Fruit fly (Drosophila melanogaster) whole organism, wandering third instar larva: Measurements from ENCODE around the gene CRAT.
A peak's percentile ranks its signal among the peaks of the same experiment; 100 is the strongest.

Experiments used
- Abd-B ChIP-seq: fragments of >200 bp; optimal IDR thresholded peaks from 2 replicates; lab custom pipeline; 2017; ENCODE audit warnings: missing biosample characterization, missing genetic modification characterization
- CG32264 ChIP-seq: fragments of 200-800 bp; sonication (Bioruptor generic); optimal IDR thresholded peaks from 2 replicates; lab custom pipeline; 2016; ENCODE audit warnings: missing biosample characterization, missing genetic modification characterization
- CG9705 ChIP-seq: fragments of 200-800 bp; sonication (Bioruptor generic); optimal IDR thresholded peaks from 2 replicates; lab custom pipeline; 2018; ENCODE audit warnings: missing biosample characterization, mild to moderate bottlenecking, missing genetic modification characterization
- CrebA ChIP-seq: fragments of 200-800 bp; sonication (Bioruptor generic); optimal IDR thresholded peaks from 2 replicates; lab custom pipeline; 2016; ENCODE audit warnings: missing biosample characterization, mild to moderate bottlenecking, missing genetic modification characterization, borderline replicate concordance
- Dfd ChIP-seq: fragments of >200 bp; optimal IDR thresholded peaks from 2 replicates; lab custom pipeline; 2017; ENCODE audit warnings: missing biosample characterization, missing genetic modification characterization
- Dif ChIP-seq: fragments of 200-275, 200-300 bp; sonication (Bioruptor generic); optimal IDR thresholded peaks from 2 replicates; lab custom pipeline; 2018; ENCODE audit warnings: missing biosample characterization, missing genetic modification characterization; ENCODE audit not compliant: partially characterized antibody
- GATAd ChIP-seq: sonication (Bioruptor generic); optimal IDR thresholded peaks from 2 replicates; lab custom pipeline; 2016; ENCODE audit warnings: missing biosample characterization, missing genetic modification characterization
- HLH106 ChIP-seq: fragments of 200-800 bp; optimal IDR thresholded peaks from 3 replicates; lab custom pipeline; 2019; ENCODE audit warnings: missing biosample characterization, mild to moderate bottlenecking, missing genetic modification characterization, moderate library complexity
- Hnf4 ChIP-seq: fragments of 200-800 bp; sonication (Bioruptor generic); optimal IDR thresholded peaks from 2 replicates; lab custom pipeline; 2016; ENCODE audit warnings: missing biosample characterization, mild to moderate bottlenecking, missing genetic modification characterization
- Hr78 ChIP-seq: fragments of >200 bp; optimal IDR thresholded peaks from 2 replicates; lab custom pipeline; 2017; ENCODE audit warnings: missing biosample characterization, missing genetic modification characterization
- Hr83 ChIP-seq: fragments of 200-300 bp; sonication (Bioruptor generic); optimal IDR thresholded peaks from 2 replicates; lab custom pipeline; 2016; ENCODE audit warnings: missing biosample characterization, mild to moderate bottlenecking, missing genetic modification characterization, moderate library complexity; ENCODE audit not compliant: poor library complexity, severe bottlenecking
- Jra ChIP-seq: sonication (Bioruptor generic); optimal IDR thresholded peaks from 2 replicates; lab custom pipeline; 2016; ENCODE audit warnings: missing biosample characterization, missing genetic modification characterization
- Mio ChIP-seq: sonication (Bioruptor generic); optimal IDR thresholded peaks from 2 replicates; lab custom pipeline; 2016; ENCODE audit warnings: missing biosample characterization, missing genetic modification characterization
- Myc ChIP-seq: fragments of >200 bp; optimal IDR thresholded peaks from 2 replicates; lab custom pipeline; 2017
- N ChIP-seq: fragments of >200 bp; optimal IDR thresholded peaks from 2 replicates; lab custom pipeline; 2018; ENCODE audit warnings: missing biosample characterization, missing external identifiers, missing genetic modification characterization
- OdsH ChIP-seq: fragments of 200-800 bp; sonication (Bioruptor generic); optimal IDR thresholded peaks from 2 replicates; lab custom pipeline; 2016; ENCODE audit warnings: missing biosample characterization, mild to moderate bottlenecking, missing genetic modification characterization
- Rel ChIP-seq, 2 experiments: fragments of 200-800 bp; sonication (Bioruptor generic) in 1 of 2; optimal IDR thresholded peaks; 2 replicates in 1 of 2; 3 replicates in 1 of 2; lab custom pipeline; 2016 to 2019; ENCODE audit warnings: mild to moderate bottlenecking in 2 of 2, missing biosample characterization in 2 of 2, missing genetic modification characterization in 2 of 2, moderate library complexity in 1 of 2
- Sp1 ChIP-seq: fragments of 200-800 bp; sonication (Bioruptor generic); optimal IDR thresholded peaks from 3 replicates; lab custom pipeline; 2019; ENCODE audit warnings: missing biosample characterization, mild to moderate bottlenecking, missing genetic modification characterization, moderate library complexity
- Vsx2 ChIP-seq: fragments of 200-300, 225-300 bp; sonication (Bioruptor generic); optimal IDR thresholded peaks from 2 replicates; lab custom pipeline; 2018; ENCODE audit warnings: missing biosample characterization, missing genetic modification characterization; ENCODE audit not compliant: partially characterized antibody
- br ChIP-seq: fragments of 200-800 bp; sonication (Bioruptor generic); optimal IDR thresholded peaks from 2 replicates; lab custom pipeline; 2016; ENCODE audit warnings: missing biosample characterization, missing genetic modification characterization
- brk ChIP-seq: fragments of 200-800 bp; sonication (Bioruptor generic); optimal IDR thresholded peaks from 2 replicates; lab custom pipeline; 2016; ENCODE audit warnings: missing biosample characterization, mild to moderate bottlenecking, missing genetic modification characterization
- dl ChIP-seq, 2 experiments: fragments of 175-275, 200-275 bp in 1 of 2; fragments of 200-275 bp in 1 of 2; sonication (Bioruptor generic); optimal IDR thresholded peaks; lab custom pipeline; 2018; ENCODE audit warnings: mild to moderate bottlenecking in 2 of 2, missing biosample characterization in 2 of 2, missing genetic modification characterization in 2 of 2, moderate library complexity in 2 of 2; ENCODE audit not compliant: partially characterized antibody in 2 of 2, insufficient read depth in 1 of 2
- dmrt93B ChIP-seq: fragments of 200-800 bp; sonication (Bioruptor generic); optimal IDR thresholded peaks from 2 replicates; lab custom pipeline; 2018; ENCODE audit warnings: missing biosample characterization, mild to moderate bottlenecking, missing genetic modification characterization
- dsf ChIP-seq: sonication (Bioruptor generic); optimal IDR thresholded peaks from 2 replicates; lab custom pipeline; 2016; ENCODE audit warnings: missing biosample characterization, missing genetic modification characterization, borderline replicate concordance
- ey ChIP-seq: fragments of 200-800 bp; sonication (Bioruptor generic); optimal IDR thresholded peaks from 2 replicates; lab custom pipeline; 2016; ENCODE audit warnings: missing biosample characterization, missing genetic modification characterization
- foxo ChIP-seq, 2 experiments: fragments of 200-800 bp; sonication (Bioruptor generic); optimal IDR thresholded peaks; 2 replicates in 1 of 2; 3 replicates in 1 of 2; lab custom pipeline; 2016 to 2017; ENCODE audit warnings: missing biosample characterization in 2 of 2, missing genetic modification characterization in 2 of 2
- fru ChIP-seq: fragments of 200-800 bp; sonication (Bioruptor generic); optimal IDR thresholded peaks from 3 replicates; lab custom pipeline; 2016; ENCODE audit warnings: missing biosample characterization, mild to moderate bottlenecking, missing genetic modification characterization
- h ChIP-seq: fragments of 200-800 bp; sonication (Bioruptor generic); optimal IDR thresholded peaks from 3 replicates; lab custom pipeline; 2016; ENCODE audit warnings: missing biosample characterization, mild to moderate bottlenecking, missing genetic modification characterization
- jim ChIP-seq: fragments of 175-275, 200-325 bp; sonication (Bioruptor generic); optimal IDR thresholded peaks from 2 replicates; lab custom pipeline; 2016; ENCODE audit warnings: missing biosample characterization, mild to moderate bottlenecking, missing genetic modification characterization
- lola ChIP-seq: fragments of >200 bp; optimal IDR thresholded peaks from 2 replicates; lab custom pipeline; 2017; ENCODE audit warnings: missing biosample characterization, missing genetic modification characterization
- pan ChIP-seq: fragments of >200 bp; optimal IDR thresholded peaks from 2 replicates; lab custom pipeline; 2017
- psq ChIP-seq: fragments of 200-800 bp; sonication (Bioruptor generic); optimal IDR thresholded peaks from 3 replicates; lab custom pipeline; 2017; ENCODE audit warnings: missing biosample characterization, mild to moderate bottlenecking, missing genetic modification characterization, moderate library complexity
- rgr ChIP-seq: fragments of 200-800 bp; sonication (Bioruptor generic); optimal IDR thresholded peaks from 3 replicates; lab custom pipeline; 2016; ENCODE audit warnings: missing biosample characterization, mild to moderate bottlenecking, missing genetic modification characterization
- sage ChIP-seq: fragments of 200-800 bp; sonication (Bioruptor generic); optimal IDR thresholded peaks from 2 replicates; lab custom pipeline; 2016; ENCODE audit warnings: missing biosample characterization, mild to moderate bottlenecking, missing genetic modification characterization
- sv ChIP-seq: fragments of 200-800 bp; sonication (Bioruptor generic); optimal IDR thresholded peaks from 3 replicates; lab custom pipeline; 2016; ENCODE audit warnings: missing biosample characterization, missing genetic modification characterization
- tai ChIP-seq: sonication (Bioruptor generic); optimal IDR thresholded peaks from 2 replicates; lab custom pipeline; 2016; ENCODE audit warnings: missing biosample characterization, missing genetic modification characterization
- woc ChIP-seq: sonication (Bioruptor generic); optimal IDR thresholded peaks from 2 replicates; lab custom pipeline; 2016; ENCODE audit warnings: missing biosample characterization, mild to moderate bottlenecking, missing genetic modification characterization

The CRAT gene

DNA sequence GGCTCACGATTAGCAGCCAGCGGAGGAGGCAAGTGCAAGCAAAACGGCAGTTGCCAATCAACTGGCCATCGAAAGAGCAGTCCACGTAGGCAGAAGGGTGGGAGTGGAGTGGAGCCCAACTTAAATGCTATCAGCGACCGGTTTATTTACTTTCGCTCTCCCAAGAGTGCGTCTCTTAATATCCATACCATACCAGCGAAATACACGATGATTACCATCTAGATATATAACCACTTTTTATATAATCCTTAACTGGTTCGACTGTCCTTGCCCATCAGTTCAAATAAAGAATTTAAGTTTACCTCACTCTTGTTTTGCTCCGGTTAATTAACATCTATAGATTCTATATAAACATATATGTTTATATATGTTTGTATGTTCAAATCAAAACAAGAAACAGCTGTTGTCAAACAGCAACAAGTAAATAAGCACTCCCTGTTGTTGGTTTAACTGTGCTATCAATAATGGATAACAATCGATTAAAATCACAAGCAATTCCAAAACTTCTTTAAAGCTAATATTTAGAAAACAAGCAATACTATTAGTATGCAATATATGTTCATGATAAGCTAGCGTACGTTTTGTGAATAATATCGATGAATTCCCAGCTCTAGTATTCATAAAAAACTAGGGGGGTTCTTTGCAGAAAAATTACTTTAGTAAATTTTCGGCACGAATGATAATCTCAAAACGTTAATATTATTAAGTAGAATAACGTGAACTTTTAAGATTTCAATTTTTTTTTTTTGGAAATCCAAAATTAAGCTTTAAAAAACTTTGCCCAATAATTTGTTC is 2.1 kb downstream of the CRAT start:
- TF ChIP-seq rgr: peak; percentile 39
- TF ChIP-seq CG32264 (GFP tag; lab: Kevin White, UChicago): no peak
- peak; percentile 58 for TF ChIP-seq h (GFP tag; lab: Kevin White, UChicago)
- TF ChIP-seq fru (GFP tag; lab: Kevin White, UChicago): peak; percentile 41
- no peak for TF ChIP-seq Rel (GFP tag; optimal IDR thresholded peaks at IDR 0.05; lab: Kevin White, UChicago)
- TF ChIP-seq Rel (tag; optimal IDR thresholded peaks at IDR 0.05; lab: Kevin White, UChicago): peak; percentile 3
- no peak for TF ChIP-seq jim (GFP tag; lab: Kevin White, UChicago)
- peak; percentile 37 for TF ChIP-seq ey (GFP tag; lab: Kevin White, UChicago)
- peak; percentile 51 for TF ChIP-seq HLH106
- TF ChIP-seq CrebA: no peak
- peak; percentile 33 for TF ChIP-seq Hnf4 (GFP tag; lab: Kevin White, UChicago)
- peak; percentile 54 for TF ChIP-seq woc (GFP tag; lab: Kevin White, UChicago)
- TF ChIP-seq CG9705 (GFP tag; lab: Kevin White, UChicago): peak; percentile 16
- no peak for TF ChIP-seq dmrt93B (GFP tag; lab: Kevin White, UChicago)
- TF ChIP-seq Dfd (GFP tag; lab: Kevin White, UChicago): no peak
- no peak for TF ChIP-seq br (GFP tag; lab: Kevin White, UChicago)
- peak; percentile 33 for TF ChIP-seq sv (GFP tag; lab: Kevin White, UChicago)
- TF ChIP-seq OdsH: peak; percentile 49
- peak; percentile 34 for TF ChIP-seq Sp1 (GFP tag; lab: Kevin White, UChicago)
- TF ChIP-seq psq (GFP tag; lab: Kevin White, UChicago): peak; percentile 26
- TF ChIP-seq foxo (GFP tag; optimal IDR thresholded peaks at IDR 0.05; lab: Kevin White, UChicago): peak in 1 of 2 experiments; percentile 29
- no peak for TF ChIP-seq pan (lab: Kevin White, UChicago)
- TF ChIP-seq dsf (GFP tag; lab: Kevin White, UChicago): peak; percentile 36
- peak; percentile 62 for TF ChIP-seq Jra (GFP tag; lab: Kevin White, UChicago)
- TF ChIP-seq brk: no peak
- no peak for TF ChIP-seq Abd-B
- TF ChIP-seq Hr83 (GFP tag; lab: Kevin White, UChicago): peak; percentile 26
- no peak for TF ChIP-seq GATAd
- TF ChIP-seq, all 38 proteins: peak for 17

DNA sequence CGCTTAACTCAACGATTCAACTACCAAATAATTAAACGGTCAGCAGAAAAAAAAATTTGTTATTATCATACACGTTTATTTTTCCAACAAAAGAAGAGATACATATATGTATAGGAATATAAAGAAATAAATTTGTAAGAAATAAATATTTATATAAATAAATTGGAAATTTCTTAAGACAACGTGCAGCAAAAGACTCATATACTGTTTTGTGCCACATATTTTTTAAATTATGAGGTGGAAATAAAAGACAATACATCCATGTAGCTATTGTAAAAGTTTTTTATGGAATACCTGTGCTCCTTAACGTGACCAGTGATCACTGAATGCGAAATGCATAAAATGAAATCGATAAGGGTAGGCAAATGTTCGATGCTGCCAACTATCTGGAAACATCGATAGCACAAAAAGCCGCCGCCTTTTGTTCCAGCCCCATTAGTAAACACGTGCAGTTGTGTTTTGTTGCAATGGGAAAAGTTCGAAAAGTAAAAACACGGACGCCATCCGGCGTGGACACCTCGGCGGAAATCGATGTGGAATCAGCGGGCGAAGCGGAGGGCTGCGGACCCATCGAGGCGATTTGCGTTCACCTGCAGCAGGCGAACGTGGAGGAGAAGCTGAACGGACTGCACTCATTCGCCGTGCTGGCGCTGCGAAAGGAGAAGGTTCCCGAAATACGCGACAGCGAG is 7.2 kb downstream of the CRAT start, which contains the start of gene CG10286:
Gene CG10286, plus strand, starts transcription at position 416 of the 689 bp plus-strand sequence.
- TF ChIP-seq h (GFP tag; lab: Kevin White, UChicago) (no peak), psq (GFP tag; lab: Kevin White, UChicago) (peak; percentile 11), Hr83 (GFP tag; lab: Kevin White, UChicago) (peak; percentile 57), OdsH (no peak), Hr78 (GFP tag; lab: Kevin White, UChicago) (no peak), pan (lab: Kevin White, UChicago) (no peak), Dif (no peak), Jra (GFP tag; lab: Kevin White, UChicago) (no peak), br (GFP tag; lab: Kevin White, UChicago) (no peak), foxo (GFP tag; optimal IDR thresholded peaks at IDR 0.05; lab: Kevin White, UChicago) (no peak), dmrt93B (GFP tag; lab: Kevin White, UChicago) (no peak), Vsx2 (no peak), CG9705 (GFP tag; lab: Kevin White, UChicago) (no peak), GATAd (no peak), tai (GFP tag; lab: Kevin White, UChicago) (no peak), CrebA (no peak), Dfd (GFP tag; lab: Kevin White, UChicago) (no peak), N (GFP tag; lab: Kevin White, UChicago) (no peak), rgr (peak; percentile 25), CG32264 (GFP tag; lab: Kevin White, UChicago) (no peak), Abd-B (no peak), lola (no peak), brk (no peak), sv (GFP tag; lab: Kevin White, UChicago) (no peak), dsf (GFP tag; lab: Kevin White, UChicago) (no peak), dl (GFP tag; optimal IDR thresholded peaks at IDR 0.05; lab: Kevin White, UChicago; ENCODE audit: insufficient read depth in 1 of 2, partially characterized antibody in 2 of 2) (no peak), Mio (no peak), fru (GFP tag; lab: Kevin White, UChicago) (no peak), sage (GFP tag; lab: Kevin White, UChicago) (no peak), jim (GFP tag; lab: Kevin White, UChicago) (no peak), Rel (GFP tag; optimal IDR thresholded peaks at IDR 0.05; lab: Kevin White, UChicago) (no peak), Rel (tag; optimal IDR thresholded peaks at IDR 0.05; lab: Kevin White, UChicago) (no peak), Hnf4 (GFP tag; lab: Kevin White, UChicago) (no peak), HLH106 (peak; percentile 29), Myc (lab: Kevin White, UChicago) (peak; percentile 31), ey (GFP tag; lab: Kevin White, UChicago) (no peak), woc (GFP tag; lab: Kevin White, UChicago) (peak; percentile 44)
- TF ChIP-seq, all 38 proteins: peak for 6
